Worm (Caenorhabditis elegans): ENCODE data around the gene srj-50.

srj-50 gene

ce11 chrV:2864899-2865298 lies 32.1 kb downstream of the srj-50 start, which contains the start of gene srh-240:
srh-240 (plus strand) TSS chrV:2865199.
- TF ChIP-seq pha-4 (tag; optimal IDR thresholded peaks at IDR 0.05) (no peak), fax-1 (tag; optimal IDR thresholded peaks at IDR 0.05) (no peak), elt-2 (tag; optimal IDR thresholded peaks at IDR 0.05) (no peak), elt-4 (tag; optimal IDR thresholded peaks at IDR 0.05) (no peak), pax-1 (tag; optimal IDR thresholded peaks at IDR 0.05) (no peak), ttx-3 (tag; optimal IDR thresholded peaks at IDR 0.05) (no peak), pag-3 (tag; optimal IDR thresholded peaks at IDR 0.05; ENCODE audit: borderline replicate concordance) (no peak), mec-3 (tag; optimal IDR thresholded peaks at IDR 0.05; ENCODE audit: borderline replicate concordance) (no peak), ets-4 (tag; optimal IDR thresholded peaks at IDR 0.05) (no peak), dmd-4 (tag; optimal IDR thresholded peaks at IDR 0.05; ENCODE audit: borderline replicate concordance) (no peak), fkh-10 (GFP tag; optimal IDR thresholded peaks at IDR 0.05) (no peak), lim-6 (tag; optimal IDR thresholded peaks at IDR 0.05) (no peak), nhr-232 (tag; optimal IDR thresholded peaks at IDR 0.05) (no peak), ceh-45 (GFP tag; IDR thresholded peaks at IDR 0.05) (no peak)

ce11 chrV:2869503-2869902 lies 36.7 kb downstream of the srj-50 start, which contains the start of gene srh-241:
srh-241 (minus strand) TSS chrV:2869603.
- TF ChIP-seq mec-3 (tag; optimal IDR thresholded peaks at IDR 0.05; ENCODE audit: borderline replicate concordance) (no peak), unc-42 (tag; optimal IDR thresholded peaks at IDR 0.05) (no peak), tbx-2 (tag; optimal IDR thresholded peaks at IDR 0.05) (no peak), T23F11.4 (GFP tag; optimal IDR thresholded peaks at IDR 0.05) (no peak), pat-9 (tag; optimal IDR thresholded peaks at IDR 0.05) (no peak), syd-9 (tag; optimal IDR thresholded peaks at IDR 0.05) (no peak), sdc-2 (tag; optimal IDR thresholded peaks at IDR 0.05) (no peak), ceh-19 (GFP tag; optimal IDR thresholded peaks at IDR 0.05) (no peak), ceh-30 (tag; optimal IDR thresholded peaks at IDR 0.05) (no peak), rnt-1 (tag; optimal IDR thresholded peaks at IDR 0.05) (no peak), tbx-7 (tag; optimal IDR thresholded peaks at IDR 0.05) (no peak), ets-4 (tag; optimal IDR thresholded peaks at IDR 0.05) (no peak), unc-3 (GFP tag; conservative IDR thresholded peaks at IDR 0.05) (no peak), unc-3 (tag; optimal IDR thresholded peaks at IDR 0.05) (no peak)

ce11 chrV:2870127-2870526 lies 37.4 kb downstream of the srj-50 start, which contains the start of gene srh-243:
srh-243 (plus strand) TSS chrV:2870427.
- TF ChIP-seq ceh-6 (GFP tag; optimal IDR thresholded peaks at IDR 0.05): no peak

- TF ChIP-seq mec-3 (tag; optimal IDR thresholded peaks at IDR 0.05; ENCODE audit: borderline replicate concordance): no peak
- no peak for TF ChIP-seq C38D4.7 (GFP tag; optimal IDR thresholded peaks at IDR 0.05)
- TF ChIP-seq lim-6 (tag; optimal IDR thresholded peaks at IDR 0.05): no peak
- no peak for TF ChIP-seq dmd-4 (tag; optimal IDR thresholded peaks at IDR 0.05; ENCODE audit: borderline replicate concordance)
- no peak for TF ChIP-seq ceh-22 (tag; optimal IDR thresholded peaks at IDR 0.05)
- TF ChIP-seq F13H6.1 (tag; optimal IDR thresholded peaks at IDR 0.05): no peak
- no peak for TF ChIP-seq ama-1 (optimal IDR thresholded peaks at IDR 0.05)
- TF ChIP-seq ceh-2 (tag; optimal IDR thresholded peaks at IDR 0.05): no peak
- no peak for TF ChIP-seq rnt-1 (tag; optimal IDR thresholded peaks at IDR 0.05)
- TF ChIP-seq unc-55 (GFP tag; optimal IDR thresholded peaks at IDR 0.05): no peak
- TF ChIP-seq T23F11.4 (GFP tag; optimal IDR thresholded peaks at IDR 0.05): no peak
- TF ChIP-seq K09A11.1 (tag; optimal IDR thresholded peaks at IDR 0.05; ENCODE audit: insufficient read depth): no peak
- no peak for TF ChIP-seq ceh-19 (GFP tag; optimal IDR thresholded peaks at IDR 0.05)
- no peak for TF ChIP-seq hlh-30 (tag; optimal IDR thresholded peaks at IDR 0.05; ENCODE audit: insufficient read depth)
- no peak for TF ChIP-seq tbx-7 (tag; optimal IDR thresholded peaks at IDR 0.05)
- TF ChIP-seq ceh-14 (tag; optimal IDR thresholded peaks at IDR 0.05): no peak
- TF ChIP-seq fkh-10 (GFP tag; optimal IDR thresholded peaks at IDR 0.05): no peak
- TF ChIP-seq zip-5 (tag; optimal IDR thresholded peaks at IDR 0.05): no peak
Measured at ce11 chrV:2871754-2872504, 39.2 kb downstream of the srj-50 start.

Data from whole organism, late embryonic.